Worm (Caenorhabditis elegans) whole organism, L4 larva: Measurements from ENCODE around the gene cnx-1.

ENCODE experiments used
- F10B5.3 ChIP-seq: sonication (generic microtip); optimal IDR thresholded peaks from 2 replicates; lab custom pipeline; 2016; ENCODE audit warnings: mild to moderate bottlenecking, missing genetic modification characterization, missing compliant biosample characterization
- F37D6.2 ChIP-seq: sonication (generic microtip); optimal IDR thresholded peaks from 2 replicates; lab custom pipeline; 2016; ENCODE audit warnings: mild to moderate bottlenecking, missing genetic modification characterization, missing compliant biosample characterization
- F44E2.7 ChIP-seq: fragments of 200-800 bp; sonication (Bioruptor generic); IDR thresholded peaks from 2 replicates; pipeline ENCODE4 v2.1.2; 2022; ENCODE audit warnings: missing genetic modification characterization, missing compliant biosample characterization
- R02D3.7 ChIP-seq: fragments of 150-350 bp; sonication (generic microtip); optimal IDR thresholded peaks from 3 replicates; lab custom pipeline; 2014; ENCODE audit warnings: missing biosample characterization, missing genetic modification characterization
- T20F7.1 ChIP-seq: fragments of 200-800 bp; sonication (Bioruptor generic); optimal IDR thresholded peaks from 2 replicates; lab custom pipeline; 2018; ENCODE audit warnings: mild to moderate bottlenecking, missing genetic modification characterization, missing compliant biosample characterization
- Y5F2A.4 ChIP-seq: fragments of 200-800 bp; sonication (Bioruptor generic); optimal IDR thresholded peaks from 2 replicates; lab custom pipeline; 2018; ENCODE audit warnings: mild to moderate bottlenecking, missing genetic modification characterization, missing compliant biosample characterization
- ZK337.2 ChIP-seq: fragments of 200-800 bp; sonication (Bioruptor generic); IDR thresholded peaks from 2 replicates; pipeline ENCODE4 v1.3.6; 2022; ENCODE audit warnings: missing genetic modification reagents, missing genetic modification characterization, missing compliant biosample characterization
- arid-1 ChIP-seq: fragments of 200-800 bp; sonication (Bioruptor generic); conservative IDR thresholded peaks from 2 replicates; pipeline ENCODE4 v1.3.6; 2022; ENCODE audit warnings: missing genetic modification reagents, missing genetic modification characterization, missing compliant biosample characterization
- attf-4 ChIP-seq: sonication (generic microtip); optimal IDR thresholded peaks from 3 replicates; lab custom pipeline; 2017; ENCODE audit warnings: missing biosample characterization, missing genetic modification characterization
- ceh-20 ChIP-seq: fragments of 200-800 bp; sonication (Bioruptor generic); IDR thresholded peaks from 2 replicates; pipeline ENCODE4 v1.3.6; 2022; ENCODE audit warnings: missing genetic modification reagents, missing genetic modification characterization, missing compliant biosample characterization
- ceh-28 ChIP-seq: fragments of 150-350 bp; optimal IDR thresholded peaks from 2 replicates; lab custom pipeline; 2014; ENCODE audit warnings: missing biosample characterization, missing genetic modification reagents, missing genetic modification characterization
- cey-2 ChIP-seq: sonication (generic microtip); optimal IDR thresholded peaks from 3 replicates; lab custom pipeline; 2017; ENCODE audit warnings: missing genetic modification characterization, mild to moderate bottlenecking, missing compliant biosample characterization, antibody characterized with exemption, borderline replicate concordance; ENCODE audit not compliant: insufficient read depth
- daf-12 ChIP-seq: fragments of 150-350 bp; optimal IDR thresholded peaks from 2 replicates; lab custom pipeline; 2014; ENCODE audit warnings: missing biosample characterization, missing genetic modification reagents, missing genetic modification characterization
- dmd-6 ChIP-seq: fragments of 200-800 bp; sonication (Bioruptor generic); IDR thresholded peaks from 2 replicates; pipeline ENCODE4 v1.3.6; 2022; ENCODE audit warnings: missing genetic modification reagents, missing genetic modification characterization, missing compliant biosample characterization
- dmd-9 ChIP-seq: fragments of 200-800 bp; sonication (Bioruptor generic); IDR thresholded peaks from 2 replicates; pipeline ENCODE4 v1.3.6; 2022; ENCODE audit warnings: missing genetic modification reagents, missing genetic modification characterization, missing compliant biosample characterization
- dpl-1 ChIP-seq: fragments of 150-350 bp; optimal IDR thresholded peaks from 2 replicates; lab custom pipeline; 2014; ENCODE audit warnings: missing biosample characterization, missing genetic modification reagents, missing genetic modification characterization
- dve-1 ChIP-seq: sonication (generic microtip); optimal IDR thresholded peaks from 2 replicates; lab custom pipeline; 2017; ENCODE audit warnings: antibody characterized with exemption, mild to moderate bottlenecking, missing genetic modification characterization, missing compliant biosample characterization; ENCODE audit not compliant: insufficient read depth
- egl-43 ChIP-seq: fragments of 200-800 bp; sonication (Bioruptor generic); IDR thresholded peaks from 2 replicates; pipeline ENCODE4 v1.3.6; 2022; ENCODE audit warnings: missing genetic modification reagents, missing genetic modification characterization, missing compliant biosample characterization
- fos-1 ChIP-seq: fragments of 150-350 bp; optimal IDR thresholded peaks from 2 replicates; lab custom pipeline; 2014; ENCODE audit warnings: missing biosample characterization, missing genetic modification characterization
- hif-1 ChIP-seq, 2 experiments: sonication (generic microtip); optimal IDR thresholded peaks; 2 replicates each; lab custom pipeline; 2016 to 2017; ENCODE audit warnings: missing compliant biosample characterization in 2 of 2, missing genetic modification characterization in 2 of 2, missing genetic modification reagents in 2 of 2, missing genotype in 2 of 2, mild to moderate bottlenecking in 1 of 2
- hlh-30 ChIP-seq: sonication (generic microtip); optimal IDR thresholded peaks from 2 replicates; lab custom pipeline; 2017; ENCODE audit warnings: antibody characterized with exemption, mild to moderate bottlenecking, missing genetic modification characterization, missing compliant biosample characterization; ENCODE audit not compliant: insufficient read depth
- hmg-1.1 ChIP-seq: fragments of 200-800 bp; sonication (Bioruptor generic); IDR thresholded peaks from 2 replicates; pipeline ENCODE4 v1.3.6; 2022; ENCODE audit warnings: missing genetic modification reagents, missing genetic modification characterization, missing compliant biosample characterization
- jun-1 ChIP-seq: fragments of 150-350 bp; optimal IDR thresholded peaks from 2 replicates; lab custom pipeline; 2014; ENCODE audit warnings: missing biosample characterization, missing genetic modification reagents, missing genetic modification characterization
- lim-7 ChIP-seq: fragments of 200-800 bp; sonication (Bioruptor generic); IDR thresholded peaks from 2 replicates; pipeline ENCODE4 v1.3.6; 2022; ENCODE audit warnings: missing genetic modification characterization, missing compliant biosample characterization
- lin-15B ChIP-seq: fragments of 150-350 bp; sonication (generic microtip); optimal IDR thresholded peaks from 3 replicates; lab custom pipeline; 2014; ENCODE audit warnings: missing biosample characterization, missing genetic modification characterization
- lin-29 ChIP-seq: fragments of 200-800 bp; sonication (Bioruptor generic); IDR thresholded peaks from 2 replicates; pipeline ENCODE4 v1.3.6; 2022; ENCODE audit warnings: missing genetic modification reagents, missing genetic modification characterization, missing compliant biosample characterization
- lin-39 ChIP-seq: fragments of 150-350 bp; optimal IDR thresholded peaks from 2 replicates; lab custom pipeline; 2014; ENCODE audit warnings: missing biosample characterization, missing genetic modification reagents, missing genetic modification characterization
- madf-5 ChIP-seq, 2 experiments: fragments of 200-800 bp; sonication (Bioruptor generic); IDR thresholded peaks; 2 replicates each; pipeline ENCODE4 v1.3.6; 2022; ENCODE audit warnings: missing compliant biosample characterization in 2 of 2, missing genetic modification characterization in 2 of 2
- mdl-1 ChIP-seq, 2 experiments: fragments of 150-350 bp in 1 of 2; sonication (generic microtip) in 1 of 2; optimal IDR thresholded peaks; 2 replicates each; lab custom pipeline; 2014 to 2017; ENCODE audit warnings: missing biosample characterization in 2 of 2, missing genetic modification characterization in 2 of 2
- mdt-29 ChIP-seq: fragments of 200-800 bp; sonication (Bioruptor generic); IDR thresholded peaks from 2 replicates; pipeline ENCODE4 v1.3.6; 2022; ENCODE audit warnings: missing genetic modification reagents, missing genetic modification characterization, missing compliant biosample characterization
- mxl-2 ChIP-seq: fragments of 200-800 bp; sonication (Bioruptor generic); conservative IDR thresholded peaks from 2 replicates; pipeline ENCODE4 v1.3.6; 2022; ENCODE audit warnings: missing genetic modification reagents, missing genetic modification characterization, missing compliant biosample characterization
- nhr-102 ChIP-seq: sonication (generic microtip); optimal IDR thresholded peaks from 2 replicates; lab custom pipeline; 2016; ENCODE audit warnings: mild to moderate bottlenecking, missing genetic modification characterization, moderate library complexity, missing compliant biosample characterization
- nhr-28 ChIP-seq: fragments of 150-350 bp; optimal IDR thresholded peaks from 2 replicates; lab custom pipeline; 2014; ENCODE audit warnings: missing biosample characterization, missing genetic modification characterization
- nhr-6 ChIP-seq: fragments of 150-350 bp; optimal IDR thresholded peaks from 2 replicates; lab custom pipeline; 2014; ENCODE audit warnings: missing biosample characterization, missing genetic modification characterization
- nhr-76 ChIP-seq: fragments of 150-350 bp; optimal IDR thresholded peaks from 2 replicates; lab custom pipeline; 2014; ENCODE audit warnings: missing biosample characterization, missing genetic modification characterization
- pha-4 ChIP-seq, 2 experiments: fragments of 150-350 bp in 1 of 2; fragments of 200-800 bp in 1 of 2; sonication (Bioruptor generic) in 1 of 2; IDR thresholded peaks in 1 of 2; optimal IDR thresholded peaks in 1 of 2; 2 replicates each; pipeline versions ENCODE4 v1.3.6 to Lab custom; 2014 to 2022; ENCODE audit warnings: missing genetic modification characterization in 2 of 2, missing genetic modification reagents in 2 of 2, missing biosample characterization in 1 of 2, missing compliant biosample characterization in 1 of 2
- pqm-1 ChIP-seq: sonication (generic microtip); optimal IDR thresholded peaks from 2 replicates; lab custom pipeline; 2017; ENCODE audit warnings: missing biosample characterization, missing genetic modification characterization
- saeg-2 ChIP-seq: fragments of 200-800 bp; sonication (Bioruptor generic); IDR thresholded peaks from 2 replicates; pipeline ENCODE4 v1.3.6; 2022; ENCODE audit warnings: missing genetic modification reagents, missing genetic modification characterization, missing compliant biosample characterization
- sdz-12 ChIP-seq: fragments of 200-800 bp; sonication (Bioruptor generic); optimal IDR thresholded peaks from 2 replicates; lab custom pipeline; 2018; ENCODE audit warnings: mild to moderate bottlenecking, missing genetic modification characterization, missing compliant biosample characterization
- set-16 ChIP-seq: fragments of 200-800 bp; sonication (Bioruptor generic); IDR thresholded peaks from 2 replicates; pipeline ENCODE4 v1.3.6; 2022; ENCODE audit warnings: missing genetic modification reagents, missing genetic modification characterization, missing compliant biosample characterization
- skn-1 ChIP-seq: fragments of 150-350 bp; optimal IDR thresholded peaks from 2 replicates; lab custom pipeline; 2014; ENCODE audit warnings: missing biosample characterization, missing genetic modification characterization
- tra-1 ChIP-seq: fragments of 200-800 bp; sonication (Bioruptor generic); IDR thresholded peaks from 2 replicates; pipeline ENCODE4 v1.3.6; 2022; ENCODE audit warnings: missing genetic modification reagents, missing genetic modification characterization, missing compliant biosample characterization
- unc-130 ChIP-seq: sonication (generic microtip); optimal IDR thresholded peaks from 2 replicates; lab custom pipeline; 2016; ENCODE audit warnings: missing genetic modification reagents, missing genetic modification characterization, missing compliant biosample characterization
- unc-62 ChIP-seq, 3 experiments: fragments of 150-350 bp in 1 of 3; sonication (generic microtip); optimal IDR thresholded peaks in 2 of 3; peaks in 1 of 3; 1 replicate in 1 of 3; 2 replicates in 2 of 3; lab custom pipeline; 2014 to 2017; ENCODE audit warnings: missing biosample characterization in 3 of 3, missing genetic modification characterization in 3 of 3, missing genetic modification reagents in 3 of 3, missing genotype in 1 of 3
- vab-7 ChIP-seq: fragments of 200-800 bp; sonication (Bioruptor generic); IDR thresholded peaks from 2 replicates; pipeline ENCODE4 v1.3.6; 2022; ENCODE audit warnings: missing genetic modification reagents, missing genetic modification characterization, missing compliant biosample characterization

The cnx-1 gene

ce11 chrIII:9782011-9782436, 34.9 kb downstream of the cnx-1 start, which contains the start of gene vha-2 (continued):
- TF ChIP-seq arid-1 (GFP tag; lab: Robert Waterston, UW): peak; percentile 49
- peak in 1 of 2 experiments; percentile 91 for TF ChIP-seq unc-62 (GFP tag; optimal IDR thresholded peaks at IDR 0.05 in 1 of 2; lab: Kevin White, UChicago)
- TF ChIP-seq unc-62 (tag; optimal IDR thresholded peaks at IDR 0.05; lab: Kevin White, UChicago): no peak
- no peak for TF ChIP-seq mdl-1 (tag; optimal IDR thresholded peaks at IDR 0.05; lab: Kevin White, UChicago)
- no peak for TF ChIP-seq daf-12 (tag; lab: Kevin White, UChicago)
- no peak for TF ChIP-seq ceh-28
- TF ChIP-seq mxl-2 (GFP tag; lab: Robert Waterston, UW): no peak
- no peak; the same call in 1 of the 2 replicates for TF ChIP-seq lin-29
- peak; percentile 38 for TF ChIP-seq pha-4 (GFP tag; IDR thresholded peaks at IDR 0.05; lab: Robert Waterston, UW)
- no peak for TF ChIP-seq pha-4 (tag; optimal IDR thresholded peaks at IDR 0.05; lab: Kevin White, UChicago)
- no peak for TF ChIP-seq lin-15B (tag; lab: Kevin White, UChicago)
- no peak for TF ChIP-seq cey-2 (tag; lab: Kevin White, UChicago)
- no peak for TF ChIP-seq F10B5.3 (tag; lab: Kevin White, UChicago)
- TF ChIP-seq, all 104 proteins: peak for 23

DNA sequence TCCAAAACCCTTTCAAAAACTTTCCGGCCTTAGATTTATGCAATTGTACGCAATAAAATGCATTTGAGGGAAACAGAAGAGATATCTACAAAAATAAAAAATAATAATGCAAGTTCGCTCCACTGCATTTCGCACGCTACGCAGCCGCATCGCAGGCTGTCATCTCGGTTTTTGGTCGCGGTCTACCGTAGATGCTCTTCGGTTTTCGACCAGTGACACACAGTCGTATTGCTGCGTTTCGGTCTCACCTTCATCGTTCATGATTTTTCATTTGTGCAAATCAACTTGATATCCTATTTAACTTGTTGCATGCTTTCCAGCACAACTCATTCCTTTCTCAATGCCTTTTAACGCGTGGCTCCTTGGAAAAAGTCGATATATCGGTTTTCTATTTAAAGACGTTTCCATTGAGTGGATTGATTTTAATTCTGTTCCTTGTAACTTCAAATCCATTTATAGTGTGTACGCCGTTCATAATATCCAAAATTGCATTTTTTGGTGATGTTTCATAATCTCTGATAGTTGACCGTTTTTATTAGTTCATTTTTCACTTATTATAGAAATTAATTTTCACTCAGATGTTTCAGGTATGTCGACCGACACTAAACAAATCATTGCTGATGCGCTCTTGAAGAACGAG, 36.2 kb downstream of the cnx-1 start, which contains the start of gene vha-1:
vha-1 (plus strand) TSS at position 590 of the 640 bp plus-strand sequence.
- TF ChIP-seq nhr-102 (tag; lab: Kevin White, UChicago): peak; percentile 63
- peak in 1 of 2 experiments; percentile 95 for TF ChIP-seq unc-62 (GFP tag; optimal IDR thresholded peaks at IDR 0.05 in 1 of 2; lab: Kevin White, UChicago)
- no peak for TF ChIP-seq unc-62 (tag; optimal IDR thresholded peaks at IDR 0.05; lab: Kevin White, UChicago)
- peak; percentile 70 for TF ChIP-seq hlh-30 (tag; lab: Kevin White, UChicago)
- TF ChIP-seq dve-1: peak; percentile 94
- peak; percentile 93 for TF ChIP-seq dmd-6 (GFP tag; lab: Robert Waterston, UW)
- no peak for TF ChIP-seq lim-7
- no peak for TF ChIP-seq lin-29
- TF ChIP-seq mdt-29: peak; percentile 71; the same call in 1 of the 2 replicates
- no peak for TF ChIP-seq attf-4 (tag; lab: Kevin White, UChicago)
- peak; percentile 89 for TF ChIP-seq nhr-6
- TF ChIP-seq F10B5.3 (tag; lab: Kevin White, UChicago): no peak
- peak; percentile 92 for TF ChIP-seq nhr-28 (tag; lab: Kevin White, UChicago)
- peak; percentile 2 for TF ChIP-seq unc-130 (GFP tag; lab: Kevin White, UChicago)
- TF ChIP-seq fos-1 (tag; lab: Kevin White, UChicago): peak; percentile 25
- peak; percentile 7 for TF ChIP-seq F37D6.2 (tag; lab: Kevin White, UChicago)
- no peak for TF ChIP-seq lin-39 (tag; lab: Kevin White, UChicago)
- TF ChIP-seq ceh-20: no peak
- TF ChIP-seq hif-1 (tag; optimal IDR thresholded peaks at IDR 0.05; lab: Kevin White, UChicago): peak in 1 of 2 experiments; percentile 58
- peak; percentile 4 to 70 for TF ChIP-seq mdl-1 (tag; optimal IDR thresholded peaks at IDR 0.05; lab: Kevin White, UChicago)
- TF ChIP-seq pqm-1 (tag; lab: Kevin White, UChicago): peak; percentile 75
- peak; percentile 74 for TF ChIP-seq dpl-1 (GFP tag; lab: Kevin White, UChicago)
- TF ChIP-seq saeg-2 (GFP tag; lab: Robert Waterston, UW): no peak
- peak; percentile 4 for TF ChIP-seq skn-1 (tag; lab: Kevin White, UChicago)
- TF ChIP-seq hmg-1.1 (GFP tag; lab: Robert Waterston, UW): peak; percentile 77
- TF ChIP-seq Y5F2A.4 (GFP tag; lab: Kevin White, UChicago): no peak
- no peak for TF ChIP-seq set-16 (GFP tag; lab: Robert Waterston, UW)
- no peak for TF ChIP-seq madf-5 (GFP tag; IDR thresholded peaks at IDR 0.05; lab: Robert Waterston, UW)
- no peak for TF ChIP-seq vab-7 (GFP tag; lab: Robert Waterston, UW)
- no peak for TF ChIP-seq ZK337.2
- no peak for TF ChIP-seq dmd-9 (GFP tag; lab: Robert Waterston, UW)
- TF ChIP-seq tra-1 (GFP tag; lab: Robert Waterston, UW): 0 out of 2 replicates have a peak, but pooled peaks have one; percentile 46
- TF ChIP-seq T20F7.1 (GFP tag; lab: Kevin White, UChicago): peak; percentile 81
- 0 out of 2 replicates have a peak, but pooled peaks have one; percentile 29 for TF ChIP-seq egl-43 (GFP tag; lab: Robert Waterston, UW)
- no peak for TF ChIP-seq F44E2.7 (GFP tag; lab: Robert Waterston, UW)
- TF ChIP-seq nhr-76: no peak
- no peak for TF ChIP-seq sdz-12 (GFP tag; lab: Kevin White, UChicago)
- no peak for TF ChIP-seq R02D3.7 (tag; lab: Kevin White, UChicago)
- TF ChIP-seq jun-1: peak; percentile 71
- peak; percentile 44 for TF ChIP-seq arid-1 (GFP tag; lab: Robert Waterston, UW)
